Worm (Caenorhabditis elegans) whole organism, L3 larva: ENCODE measurements around the gene sfrp-1.

Experiments used
- R02D3.7 ChIP-seq: fragments of 150-350 bp; optimal IDR thresholded peaks from 2 replicates; lab custom pipeline; 2014; ENCODE audit warnings: missing biosample characterization, missing genetic modification characterization
- ZK546.5 ChIP-seq: sonication (generic microtip); optimal IDR thresholded peaks from 2 replicates; lab custom pipeline; 2017; ENCODE audit warnings: missing biosample characterization, missing genetic modification characterization
- aly-2 ChIP-seq: fragments of 150-350 bp; optimal IDR thresholded peaks from 2 replicates; lab custom pipeline; 2014; ENCODE audit warnings: missing biosample characterization, missing genetic modification characterization
- ama-1 ChIP-seq: fragments of 150-350 bp; optimal IDR thresholded peaks from 2 replicates; lab custom pipeline; 2018
- ceh-16 ChIP-seq: sonication (generic microtip); optimal IDR thresholded peaks from 2 replicates; lab custom pipeline; 2017; ENCODE audit warnings: missing biosample characterization, missing genetic modification characterization
- ceh-28 ChIP-seq: fragments of 150-350 bp; optimal IDR thresholded peaks from 2 replicates; lab custom pipeline; 2014; ENCODE audit warnings: missing biosample characterization, missing genetic modification reagents, missing genetic modification characterization
- ceh-82 ChIP-seq: fragments of 150-350 bp; optimal IDR thresholded peaks from 2 replicates; lab custom pipeline; 2014; ENCODE audit warnings: missing biosample characterization, missing genetic modification characterization
- ceh-9 ChIP-seq: sonication (generic microtip); optimal IDR thresholded peaks from 2 replicates; lab custom pipeline; 2018; ENCODE audit warnings: missing biosample characterization, missing genetic modification characterization
- daf-12 ChIP-seq: fragments of 150-350 bp; optimal IDR thresholded peaks from 2 replicates; lab custom pipeline; 2014; ENCODE audit warnings: missing biosample characterization, missing genetic modification reagents, missing genetic modification characterization
- egl-27 ChIP-seq: sonication (generic microtip); optimal IDR thresholded peaks from 4 replicates; lab custom pipeline; 2017; ENCODE audit warnings: missing biosample characterization, missing genetic modification reagents, missing genetic modification characterization
- egl-5 ChIP-seq: fragments of 150-350 bp; optimal IDR thresholded peaks from 2 replicates; lab custom pipeline; 2017; ENCODE audit warnings: missing biosample characterization, missing genetic modification reagents, missing genetic modification characterization, inconsistent platforms
- elt-1 ChIP-seq: fragments of 150-350 bp; optimal IDR thresholded peaks from 2 replicates; lab custom pipeline; 2014; ENCODE audit warnings: missing biosample characterization, missing genetic modification characterization
- elt-2 ChIP-seq: sonication (generic microtip); optimal IDR thresholded peaks from 2 replicates; lab custom pipeline; 2016; ENCODE audit warnings: missing genetic modification reagents, mild to moderate bottlenecking, missing genetic modification characterization, missing compliant biosample characterization
- elt-3 ChIP-seq, 3 experiments: fragments of 150-350 bp in 1 of 3; sonication (generic microtip) in 2 of 3; optimal IDR thresholded peaks; 2 replicates in 2 of 3; 4 replicates in 1 of 3; lab custom pipeline; 2014 to 2017; ENCODE audit warnings: missing biosample characterization in 3 of 3, missing genetic modification characterization in 3 of 3
- eor-1 ChIP-seq, 2 experiments: fragments of 150-350 bp; optimal IDR thresholded peaks; 2 replicates each; lab custom pipeline; 2014 to 2018; ENCODE audit warnings: missing biosample characterization in 2 of 2, missing genetic modification characterization in 2 of 2
- fkh-10 ChIP-seq: sonication (generic microtip); optimal IDR thresholded peaks from 2 replicates; lab custom pipeline; 2017; ENCODE audit warnings: missing biosample characterization, missing genetic modification reagents, missing genetic modification characterization
- fkh-2 ChIP-seq: fragments of 150-350 bp; optimal IDR thresholded peaks from 2 replicates; lab custom pipeline; 2014; ENCODE audit warnings: missing biosample characterization, missing genetic modification reagents, missing genetic modification characterization
- fos-1 ChIP-seq: fragments of 150-350 bp; optimal IDR thresholded peaks from 2 replicates; lab custom pipeline; 2014; ENCODE audit warnings: missing biosample characterization, missing genetic modification characterization
- hmg-11 ChIP-seq: sonication (generic microtip); optimal IDR thresholded peaks from 2 replicates; lab custom pipeline; 2016; ENCODE audit warnings: missing genetic modification characterization, missing compliant biosample characterization
- jun-1 ChIP-seq: fragments of 150-350 bp; optimal IDR thresholded peaks from 2 replicates; lab custom pipeline; 2014; ENCODE audit warnings: missing biosample characterization, missing genetic modification reagents, missing genetic modification characterization
- lin-15B ChIP-seq: fragments of 150-350 bp; optimal IDR thresholded peaks from 2 replicates; lab custom pipeline; 2014; ENCODE audit warnings: missing biosample characterization, missing genetic modification characterization
- lin-39 ChIP-seq: fragments of 150-350 bp; optimal IDR thresholded peaks from 2 replicates; lab custom pipeline; 2018; ENCODE audit warnings: missing biosample characterization, missing genetic modification reagents, missing genetic modification characterization
- lsy-12 ChIP-seq: sonication (generic microtip); optimal IDR thresholded peaks from 2 replicates; lab custom pipeline; 2016; ENCODE audit warnings: mild to moderate bottlenecking, missing genetic modification characterization, missing compliant biosample characterization
- mdl-1 ChIP-seq: fragments of 150-350 bp; optimal IDR thresholded peaks from 2 replicates; lab custom pipeline; 2014; ENCODE audit warnings: missing biosample characterization, missing genetic modification characterization
- mml-1 ChIP-seq: fragments of 150-350 bp; sonication (generic microtip); optimal IDR thresholded peaks from 3 replicates; lab custom pipeline; 2014; ENCODE audit warnings: missing biosample characterization, missing genetic modification characterization
- nfya-1 ChIP-seq: sonication (generic microtip); optimal IDR thresholded peaks from 2 replicates; lab custom pipeline; 2017; ENCODE audit warnings: missing genetic modification characterization, mild to moderate bottlenecking, missing compliant biosample characterization, antibody characterized with exemption, moderate library complexity; ENCODE audit not compliant: insufficient read depth
- nhr-11 ChIP-seq: fragments of 150-350 bp; optimal IDR thresholded peaks from 2 replicates; lab custom pipeline; 2014; ENCODE audit warnings: missing biosample characterization, missing genetic modification characterization
- nhr-12 ChIP-seq: fragments of 150-350 bp; optimal IDR thresholded peaks from 2 replicates; lab custom pipeline; 2014; ENCODE audit warnings: missing biosample characterization, missing genetic modification characterization
- nhr-23 ChIP-seq: fragments of 150-350 bp; optimal IDR thresholded peaks from 2 replicates; lab custom pipeline; 2014; ENCODE audit warnings: missing biosample characterization, missing genetic modification reagents, missing genetic modification characterization
- nhr-237 ChIP-seq: fragments of 150-350 bp; optimal IDR thresholded peaks from 2 replicates; lab custom pipeline; 2014; ENCODE audit warnings: missing biosample characterization, missing genetic modification characterization
- nhr-25 ChIP-seq: sonication (generic microtip); optimal IDR thresholded peaks from 2 replicates; lab custom pipeline; 2017; ENCODE audit warnings: missing biosample characterization, missing genetic modification characterization
- nhr-28 ChIP-seq: fragments of 150-350 bp; optimal IDR thresholded peaks from 2 replicates; lab custom pipeline; 2014; ENCODE audit warnings: missing biosample characterization, missing genetic modification characterization
- nhr-43 ChIP-seq: sonication (generic microtip); optimal IDR thresholded peaks from 2 replicates; lab custom pipeline; 2016; ENCODE audit warnings: mild to moderate bottlenecking, missing genetic modification characterization, missing compliant biosample characterization; ENCODE audit not compliant: poor library complexity, severe bottlenecking
- nhr-67 ChIP-seq: fragments of 150-350 bp; optimal IDR thresholded peaks from 2 replicates; lab custom pipeline; 2014; ENCODE audit warnings: missing biosample characterization, missing genetic modification characterization
- nhr-76 ChIP-seq: fragments of 150-350 bp; sonication (generic microtip); optimal IDR thresholded peaks from 5 replicates; lab custom pipeline; 2014; ENCODE audit warnings: missing biosample characterization, missing genetic modification characterization
- nhr-77 ChIP-seq: fragments of 150-350 bp; optimal IDR thresholded peaks from 2 replicates; lab custom pipeline; 2014; ENCODE audit warnings: missing biosample characterization, missing genetic modification characterization
- pha-4 ChIP-seq: fragments of 150-350 bp; optimal IDR thresholded peaks from 2 replicates; lab custom pipeline; 2014; ENCODE audit warnings: missing biosample characterization, missing genetic modification reagents, missing genetic modification characterization
- pqm-1 ChIP-seq: fragments of 150-350 bp; optimal IDR thresholded peaks from 2 replicates; lab custom pipeline; 2017; ENCODE audit warnings: missing biosample characterization, missing genetic modification characterization, inconsistent platforms
- sea-2 ChIP-seq: fragments of 150-350 bp; sonication (generic microtip); optimal IDR thresholded peaks from 4 replicates; lab custom pipeline; 2014; ENCODE audit warnings: missing biosample characterization, missing genetic modification reagents, missing genetic modification characterization
- skn-1 ChIP-seq: fragments of 150-350 bp; optimal IDR thresholded peaks from 2 replicates; lab custom pipeline; 2014; ENCODE audit warnings: missing biosample characterization, missing genetic modification characterization
- snpc-4 ChIP-seq: fragments of 150-350 bp; optimal IDR thresholded peaks from 2 replicates; lab custom pipeline; 2014; ENCODE audit warnings: missing biosample characterization, missing genetic modification characterization
- tbx-2 ChIP-seq: sonication (generic microtip); optimal IDR thresholded peaks from 2 replicates; lab custom pipeline; 2016; ENCODE audit warnings: mild to moderate bottlenecking, missing genetic modification characterization, missing compliant biosample characterization
- unc-39 ChIP-seq: sonication (generic microtip); optimal IDR thresholded peaks from 4 replicates; lab custom pipeline; 2017; ENCODE audit warnings: missing biosample characterization, missing genetic modification characterization
- unc-62 ChIP-seq: fragments of 150-350 bp; sonication (generic microtip); optimal IDR thresholded peaks from 4 replicates; lab custom pipeline; 2014; ENCODE audit warnings: missing biosample characterization, missing genetic modification reagents, missing genetic modification characterization
- zag-1 ChIP-seq: fragments of 150-350 bp; optimal IDR thresholded peaks from 2 replicates; lab custom pipeline; 2014; ENCODE audit warnings: missing biosample characterization, missing genetic modification characterization
- ztf-11 ChIP-seq: fragments of 150-350 bp; optimal IDR thresholded peaks from 2 replicates; lab custom pipeline; 2014; ENCODE audit warnings: missing biosample characterization, missing genetic modification characterization
- ztf-4 ChIP-seq: fragments of 150-350 bp; optimal IDR thresholded peaks from 2 replicates; lab custom pipeline; 2014; ENCODE audit warnings: missing biosample characterization, missing genetic modification characterization

Gene sfrp-1

DNA sequence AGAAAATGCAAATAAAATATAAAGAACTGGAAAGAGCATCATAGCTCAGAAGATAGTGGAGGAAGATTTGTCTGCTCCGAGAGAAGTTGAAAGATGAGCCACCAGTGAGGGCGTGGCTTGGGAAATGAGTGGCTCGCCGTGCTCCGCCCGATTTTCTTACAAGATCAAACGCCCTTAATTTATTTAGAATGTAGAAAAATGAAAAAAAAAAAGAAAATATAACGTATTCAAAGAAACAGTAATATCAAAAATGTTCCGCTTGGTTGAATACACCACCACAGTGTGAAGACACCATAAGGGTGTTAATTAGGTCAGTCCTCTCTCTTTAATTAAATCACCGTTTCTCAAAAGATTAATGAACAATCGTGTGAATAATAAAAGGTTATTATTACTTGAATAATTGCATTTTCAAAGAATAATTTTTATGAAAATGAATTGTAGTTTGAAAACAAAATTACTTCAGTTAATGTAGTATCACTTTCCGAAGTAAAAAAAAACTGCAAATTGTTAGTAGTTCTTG, at the start of gene sfrp-1:
TSS of gene sfrp-1 (minus strand) at position 51 of the 520 bp plus-strand sequence.
- TF ChIP-seq fkh-2 (no peak), nhr-23 (tag; lab: Kevin White, UChicago) (no peak), skn-1 (no peak), pqm-1 (tag; lab: Kevin White, UChicago) (no peak), elt-3 (tag; optimal IDR thresholded peaks at IDR 0.05; lab: Kevin White, UChicago) (no peak), nhr-77 (tag; lab: Kevin White, UChicago) (no peak), ceh-16 (no peak), pha-4 (tag; lab: Kevin White, UChicago) (no peak), nhr-43 (tag; lab: Kevin White, UChicago) (no peak), eor-1 (tag; optimal IDR thresholded peaks at IDR 0.05; lab: Kevin White, UChicago) (no peak), egl-27 (tag; lab: Kevin White, UChicago) (no peak), lsy-12 (tag; lab: Kevin White, UChicago) (no peak), sea-2 (no peak)

- TF ChIP-seq daf-12, result no peak
- TF ChIP-seq ztf-4 (tag; lab: Kevin White, UChicago), result no peak
- TF ChIP-seq skn-1, result no peak
- no peak for TF ChIP-seq ZK546.5 (tag; lab: Kevin White, UChicago)
- no peak for TF ChIP-seq egl-5
- peak; percentile 33 for TF ChIP-seq elt-2
- no peak for TF ChIP-seq elt-1 (tag; lab: Kevin White, UChicago)
- TF ChIP-seq pqm-1 (tag; lab: Kevin White, UChicago), result peak; percentile 69
These were observed 40.8 kb upstream of the sfrp-1 start for ce11 chrIV:6443018-6443417.

DNA sequence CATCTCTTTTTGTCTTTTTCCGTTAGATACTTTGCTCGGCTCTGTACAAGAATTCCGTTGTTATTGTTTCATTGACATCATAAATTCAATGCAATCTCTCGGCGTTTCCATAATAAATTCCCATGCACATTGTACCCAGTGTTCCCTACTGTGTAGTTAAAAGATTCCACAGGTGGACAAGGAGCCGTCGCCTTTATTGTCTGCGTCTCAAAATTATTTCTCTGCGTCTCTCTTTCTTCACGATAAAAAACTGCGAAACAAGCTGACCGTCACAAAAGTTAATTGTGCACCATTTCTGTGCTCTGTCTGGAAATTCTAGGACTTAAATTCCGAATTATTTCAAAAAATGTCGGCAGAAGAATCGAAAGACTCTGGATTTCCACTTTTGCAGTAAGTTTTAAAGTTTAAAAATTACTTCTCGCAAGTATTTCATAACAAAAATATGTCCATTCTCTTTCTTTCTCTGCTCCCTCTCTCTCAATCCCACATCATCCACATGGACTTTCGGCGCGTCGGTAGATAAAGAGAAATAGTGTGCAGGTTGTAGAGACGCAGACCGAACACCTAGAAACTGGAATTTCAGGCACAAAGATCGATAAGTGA, 39.9 kb upstream of the sfrp-1 start:
- TF ChIP-seq nhr-237 (tag; lab: Kevin White, UChicago), result no peak
- no peak for TF ChIP-seq fkh-2
- TF ChIP-seq ceh-28 (tag; lab: Kevin White, UChicago), result peak; percentile 31
- TF ChIP-seq ZK546.5 (tag; lab: Kevin White, UChicago), result no peak
- TF ChIP-seq egl-27 (tag; lab: Kevin White, UChicago), result no peak
- no peak for TF ChIP-seq snpc-4 (tag; lab: Kevin White, UChicago)
- TF ChIP-seq nhr-28, result no peak
- TF ChIP-seq elt-2, result peak; percentile 77
- TF ChIP-seq jun-1 (tag; lab: Kevin White, UChicago), result no peak
- TF ChIP-seq nfya-1, result peak; percentile 7
- peak; percentile 18 for TF ChIP-seq nhr-25 (tag; lab: Kevin White, UChicago)
- TF ChIP-seq eor-1 (tag; optimal IDR thresholded peaks at IDR 0.05; lab: Kevin White, UChicago), result no peak
- TF ChIP-seq fos-1 (tag; lab: Kevin White, UChicago), result no peak
- TF ChIP-seq nhr-43 (tag; lab: Kevin White, UChicago), result peak; percentile 46
- no peak for TF ChIP-seq fkh-10 (GFP tag; lab: Kevin White, UChicago)
- TF ChIP-seq ceh-82 (tag; lab: Kevin White, UChicago), result no peak
- no peak for TF ChIP-seq ztf-4 (tag; lab: Kevin White, UChicago)
- no peak for TF ChIP-seq mml-1
- peak; percentile 1 for TF ChIP-seq mdl-1
- no peak for TF ChIP-seq ceh-9 (tag; lab: Kevin White, UChicago)
- no peak for TF ChIP-seq lsy-12 (tag; lab: Kevin White, UChicago)
- no peak for TF ChIP-seq nhr-12 (tag; lab: Kevin White, UChicago)
- no peak for TF ChIP-seq nhr-77 (tag; lab: Kevin White, UChicago)
- no peak for TF ChIP-seq ceh-16
- no peak for TF ChIP-seq tbx-2 (tag; lab: Kevin White, UChicago)
- TF ChIP-seq aly-2, result no peak
- peak; percentile 52 for TF ChIP-seq pqm-1 (tag; lab: Kevin White, UChicago)
- no peak for TF ChIP-seq nhr-67 (tag; lab: Kevin White, UChicago)
- TF ChIP-seq nhr-23 (tag; lab: Kevin White, UChicago), result no peak
- TF ChIP-seq unc-39 (tag; lab: Kevin White, UChicago), result no peak
- no peak for TF ChIP-seq zag-1 (tag; lab: Kevin White, UChicago)
- no peak for TF ChIP-seq skn-1
- no peak for TF ChIP-seq elt-1 (tag; lab: Kevin White, UChicago)
- TF ChIP-seq lin-15B, result peak; percentile 15
- no peak for TF ChIP-seq nhr-11 (tag; lab: Kevin White, UChicago)
- no peak for TF ChIP-seq ztf-11 (tag; lab: Kevin White, UChicago)
- no peak for TF ChIP-seq daf-12
- no peak for TF ChIP-seq elt-3 (tag; optimal IDR thresholded peaks at IDR 0.05; lab: Kevin White, UChicago)
- TF ChIP-seq hmg-11 (tag; lab: Kevin White, UChicago), result peak; percentile 36
- TF ChIP-seq ama-1 (lab: Kevin White, UChicago), result no peak
- no peak for TF ChIP-seq unc-62
- TF ChIP-seq pha-4 (tag; lab: Kevin White, UChicago), result peak; percentile 32
- TF ChIP-seq R02D3.7 (tag; lab: Kevin White, UChicago), result no peak
- no peak for TF ChIP-seq egl-5
- TF ChIP-seq lin-39, result no peak
- no peak for TF ChIP-seq nhr-76 (tag; lab: Kevin White, UChicago)
